Fruit fly (Drosophila melanogaster): ENCODE measurements around the gene IM33.
A peak's percentile ranks its signal among the peaks of the same experiment; 100 is the strongest.

IM33 gene

dm6 chr2L:3712949-3713416 is 16.5 kb upstream of the IM33 start, which contains the start of the genes CG31955 and CG2818 (continued):
- TF ChIP-seq fd85E (GFP tag; optimal IDR thresholded peaks at IDR 0.05) (no peak), CG8632 (GFP tag; optimal IDR thresholded peaks at IDR 0.05) (no peak), spab (GFP tag; optimal IDR thresholded peaks at IDR 0.05) (no peak), vri (GFP tag; optimal IDR thresholded peaks at IDR 0.05) (no peak), Lpt (GFP tag; optimal IDR thresholded peaks at IDR 0.05) (no peak), CG8119 (GFP tag; IDR thresholded peaks at IDR 0.05) (no peak), CG11762 (GFP tag; optimal IDR thresholded peaks at IDR 0.05; ENCODE audit: insufficient read depth) (no peak), CG11294 (GFP tag; IDR thresholded peaks at IDR 0.05) (no peak), Eip78C (GFP tag) (peak; percentile 22), achi (GFP tag; optimal IDR thresholded peaks at IDR 0.05) (peak; percentile 41), CG3032 (tag; optimal IDR thresholded peaks at IDR 0.05) (no peak), CG15336 (GFP tag; IDR thresholded peaks at IDR 0.05) (no peak; the same call in 1 of the 2 replicates), Eip75B (GFP tag; optimal IDR thresholded peaks at IDR 0.05) (peak; percentile 0), OdsH (GFP tag; optimal IDR thresholded peaks at IDR 0.05) (peak; percentile 11), Sox14 (GFP tag; optimal IDR thresholded peaks at IDR 0.05) (peak; percentile 25), CG7368 (GFP tag; optimal IDR thresholded peaks at IDR 0.05) (no peak), CG10669 (GFP tag; optimal IDR thresholded peaks at IDR 0.05) (no peak), Smox (GFP tag; optimal IDR thresholded peaks at IDR 0.05) (peak; percentile 32), CG6276 (GFP tag; optimal IDR thresholded peaks at IDR 0.05) (no peak), dac (GFP tag; optimal IDR thresholded peaks at IDR 0.05) (no peak), CG34406 (GFP tag; optimal IDR thresholded peaks at IDR 0.05) (no peak), CG6792 (GFP tag; optimal IDR thresholded peaks at IDR 0.05) (no peak), Hr39 (GFP tag; optimal IDR thresholded peaks at IDR 0.05) (peak; percentile 41), fd59A (GFP tag; optimal IDR thresholded peaks at IDR 0.05) (no peak), topi (GFP tag; optimal IDR thresholded peaks at IDR 0.05) (peak; percentile 18), net (GFP tag; optimal IDR thresholded peaks at IDR 0.05) (no peak), CG8319 (GFP tag; optimal IDR thresholded peaks at IDR 0.05) (no peak)

dm6 chr2L:3711665-3712064 is 15.2 kb upstream of the IM33 start, which contains the start of gene cutlet:
Gene cutlet, minus strand, starts transcription at chr2L:3711748.
- TF ChIP-seq fkh (GFP tag; optimal IDR thresholded peaks at IDR 0.05): peak; percentile 93
- TF ChIP-seq fd85E (GFP tag; optimal IDR thresholded peaks at IDR 0.05): no peak
- peak; percentile 63 for TF ChIP-seq svp (GFP tag)
- no peak for TF ChIP-seq CG34406 (GFP tag; optimal IDR thresholded peaks at IDR 0.05)
- peak; percentile 16 for TF ChIP-seq Smox (GFP tag; optimal IDR thresholded peaks at IDR 0.05)
- peak; percentile 36 for TF ChIP-seq achi (GFP tag; optimal IDR thresholded peaks at IDR 0.05)
- peak; percentile 54 for TF ChIP-seq Eip78C (GFP tag)
- no peak for TF ChIP-seq CG11902 (GFP tag; optimal IDR thresholded peaks at IDR 0.05)

- TF ChIP-seq Sox15 (GFP tag; optimal IDR thresholded peaks at IDR 0.05) (no peak), CG1621 (tag; optimal IDR thresholded peaks at IDR 0.05) (no peak), CG31627 (GFP tag; optimal IDR thresholded peaks at IDR 0.05) (no peak), CG10631 (GFP tag; optimal IDR thresholded peaks at IDR 0.05) (no peak), Sox102F (GFP tag; optimal IDR thresholded peaks at IDR 0.05) (no peak), svp (GFP tag) (peak; percentile 71), CG8319 (GFP tag; optimal IDR thresholded peaks at IDR 0.05) (no peak), CG3032 (tag; optimal IDR thresholded peaks at IDR 0.05) (no peak)
Measured at dm6 chr2L:3706963-3707362, 10.5 kb upstream of the IM33 start, which contains the start of gene CG31777. Gene CG31777, minus strand, starts transcription at chr2L:3707063.

dm6 chr2L:3705438-3705921 is 9.0 kb upstream of the IM33 start, which contains the start of gene CG31778:
Gene CG31778, minus strand, starts transcription at chr2L:3705488.
- TF ChIP-seq CG8319 (GFP tag; optimal IDR thresholded peaks at IDR 0.05): peak; percentile 46
- peak; percentile 89 for TF ChIP-seq Hr39 (GFP tag; optimal IDR thresholded peaks at IDR 0.05)
- TF ChIP-seq CG10669 (GFP tag; optimal IDR thresholded peaks at IDR 0.05): peak; percentile 73
- TF ChIP-seq Eip78C (GFP tag): peak; percentile 94
- peak; percentile 69 for TF ChIP-seq CG32006 (GFP tag; optimal IDR thresholded peaks at IDR 0.05)
- TF ChIP-seq CG4318 (GFP tag; optimal IDR thresholded peaks at IDR 0.05): peak; percentile 24
- TF ChIP-seq salr (GFP tag; optimal IDR thresholded peaks at IDR 0.05): peak; percentile 32 to 49
- TF ChIP-seq Blimp-1 (GFP tag; optimal IDR thresholded peaks at IDR 0.05): peak; percentile 67
- TF ChIP-seq achi (GFP tag; optimal IDR thresholded peaks at IDR 0.05): peak; percentile 73
- no peak for TF ChIP-seq dac (GFP tag; optimal IDR thresholded peaks at IDR 0.05)
- TF ChIP-seq spab (GFP tag; optimal IDR thresholded peaks at IDR 0.05): peak; percentile 66
- peak; percentile 79 for TF ChIP-seq Ets96B (tag; optimal IDR thresholded peaks at IDR 0.05)
- peak; percentile 97 for TF ChIP-seq svp (GFP tag)
- TF ChIP-seq Sox15 (GFP tag; optimal IDR thresholded peaks at IDR 0.05): peak; percentile 58
- peak; percentile 85 for TF ChIP-seq Smox (GFP tag; optimal IDR thresholded peaks at IDR 0.05)
- TF ChIP-seq ss (GFP tag; optimal IDR thresholded peaks at IDR 0.05): peak; percentile 31 to 53
- peak; percentile 46 for TF ChIP-seq fd59A (GFP tag; optimal IDR thresholded peaks at IDR 0.05)
- TF ChIP-seq Hr4 (GFP tag; optimal IDR thresholded peaks at IDR 0.05): peak; percentile 62
- TF ChIP-seq vri (GFP tag; optimal IDR thresholded peaks at IDR 0.05): peak; percentile 78
- TF ChIP-seq Sox14 (GFP tag; optimal IDR thresholded peaks at IDR 0.05): peak; percentile 88
- TF ChIP-seq Lpt (GFP tag; optimal IDR thresholded peaks at IDR 0.05): peak; percentile 20
- peak; percentile 86 for TF ChIP-seq CG6163 (GFP tag; IDR thresholded peaks at IDR 0.05)
- TF ChIP-seq eg (GFP tag; IDR thresholded peaks at IDR 0.05): peak; percentile 84
